Fruit fly (Drosophila melanogaster) ovary, adult (tissue): ENCODE data around the gene CG13083.

Source experiments
- CG17801 ChIP-seq: fragments of 200-800 bp; optimal IDR thresholded peaks from 2 replicates; lab custom pipeline; 2019; ENCODE audit warnings: missing biosample characterization, mild to moderate bottlenecking, missing genetic modification characterization, moderate library complexity; ENCODE audit not compliant: partially characterized antibody

Gene CG13083

dm6 chr2L:19457890-19458580 is 29.3 kb upstream of the CG13083 start:
- no peak for TF ChIP-seq CG17801

dm6 chr2L:19459404-19459803 is 27.9 kb upstream of the CG13083 start:
- TF ChIP-seq CG17801: no peak

- no peak for TF ChIP-seq CG17801
Measured at dm6 chr2L:19462898-19463297, 24.4 kb upstream of the CG13083 start.

- no peak for TF ChIP-seq CG17801
Measured at dm6 chr2L:19463405-19463804, 23.9 kb upstream of the CG13083 start.

dm6 chr2L:19463824-19464317 is 23.4 kb upstream of the CG13083 start, which contains the start of gene tj:
tj (plus strand) TSS chr2L:19464267.
- TF ChIP-seq CG17801: no peak

- TF ChIP-seq CG17801: no peak
Measured at dm6 chr2L:19469090-19469489, 18.2 kb upstream of the CG13083 start.

dm6 chr2L:19469751-19470150 is 17.5 kb upstream of the CG13083 start:
- TF ChIP-seq CG17801: no peak

- TF ChIP-seq CG17801: peak; percentile 86
Measured at dm6 chr2L:19472256-19472655, 15.0 kb upstream of the CG13083 start.

dm6 chr2L:19473397-19474009 is 13.8 kb upstream of the CG13083 start:
- no peak for TF ChIP-seq CG17801

dm6 chr2L:19479249-19479984 is 7.9 kb upstream of the CG13083 start:
- no peak for TF ChIP-seq CG17801

dm6 chr2L:19480406-19481334 is 6.6 kb upstream of the CG13083 start:
- TF ChIP-seq CG17801: no peak

- no peak for TF ChIP-seq CG17801
Measured at dm6 chr2L:19484539-19484938, 2.8 kb upstream of the CG13083 start, which contains the start of the genes CG10195 and CG13084. CG10195 (minus strand) TSS chr2L:19484705. CG13084 (plus strand) TSS chr2L:19484930.

dm6 chr2L:19489997-19490461 is 2.7 kb downstream of the CG13083 start, which contains the start of the genes CG10194 and CG18094:
CG10194 (minus strand) TSS chr2L:19490104.
CG18094 (plus strand) TSS chr2L:19490262.
- peak; percentile 85 for TF ChIP-seq CG17801

dm6 chr2L:19492934-19493686 is 5.8 kb downstream of the CG13083 start, which contains the start of the genes swm and Ctu2:
swm (plus strand) TSS chr2L:19493251.
Ctu2 (minus strand) TSS chr2L:19493253.
- peak; percentile 76 for TF ChIP-seq CG17801

- TF ChIP-seq CG17801: peak; percentile 40
Measured at dm6 chr2L:19497983-19498382, 10.7 kb downstream of the CG13083 start, which contains the start of gene Top3alpha. Top3alpha (plus strand) TSS chr2L:19498168.
